Worm (Caenorhabditis elegans) whole organism, L1 larva: Measurements from ENCODE around the gene nhr-27.

Experiments used
- blmp-1 ChIP-seq: fragments of 150-350 bp; optimal IDR thresholded peaks from 2 replicates; lab custom pipeline; 2014; ENCODE audit warnings: missing biosample characterization, missing genetic modification characterization
- grh-1 ChIP-seq: fragments of 200-800 bp; sonication (Bioruptor generic); IDR thresholded peaks from 2 replicates; pipeline ENCODE4 v1.3.6; 2022; ENCODE audit warnings: missing genetic modification reagents, missing genetic modification characterization, missing compliant biosample characterization
- hlh-17 ChIP-seq: fragments of 200-800 bp; sonication (Bioruptor generic); optimal IDR thresholded peaks from 2 replicates; lab custom pipeline; 2018; ENCODE audit warnings: missing genetic modification characterization, mild to moderate bottlenecking, missing compliant biosample characterization, moderate library complexity, borderline replicate concordance
- lin-39 ChIP-seq: fragments of 150-350 bp; optimal IDR thresholded peaks from 2 replicates; lab custom pipeline; 2014; ENCODE audit warnings: missing biosample characterization, missing genetic modification reagents, missing genetic modification characterization
- mdl-1 ChIP-seq, 2 experiments: fragments of 150-350 bp; optimal IDR thresholded peaks; 2 replicates each; lab custom pipeline; 2014 to 2017; ENCODE audit warnings: missing biosample characterization in 2 of 2, missing genetic modification characterization in 2 of 2, inconsistent platforms in 1 of 2
- nhr-11 ChIP-seq: fragments of 150-350 bp; optimal IDR thresholded peaks from 2 replicates; lab custom pipeline; 2014; ENCODE audit warnings: missing biosample characterization, missing genetic modification characterization
- nhr-28 ChIP-seq: fragments of 150-350 bp; optimal IDR thresholded peaks from 2 replicates; lab custom pipeline; 2014; ENCODE audit warnings: missing biosample characterization, missing genetic modification characterization
- nhr-47 ChIP-seq: sonication (generic microtip); optimal IDR thresholded peaks from 2 replicates; lab custom pipeline; 2016; ENCODE audit warnings: mild to moderate bottlenecking, missing genetic modification characterization, moderate library complexity, missing compliant biosample characterization
- pag-3 ChIP-seq: sonication (generic microtip); optimal IDR thresholded peaks from 2 replicates; lab custom pipeline; 2017; ENCODE audit warnings: missing genetic modification characterization, mild to moderate bottlenecking, missing compliant biosample characterization, antibody characterized with exemption, borderline replicate concordance; ENCODE audit not compliant: insufficient read depth
- unc-130 ChIP-seq: fragments of 150-350 bp; optimal IDR thresholded peaks from 2 replicates; lab custom pipeline; 2017; ENCODE audit warnings: missing biosample characterization, missing genetic modification characterization, inconsistent platforms
- vab-15 ChIP-seq: sonication (generic microtip); optimal IDR thresholded peaks from 2 replicates; lab custom pipeline; 2017; ENCODE audit warnings: missing genotype, mild to moderate bottlenecking, missing genetic modification characterization, missing compliant biosample characterization
- zag-1 ChIP-seq: fragments of 150-350 bp; optimal IDR thresholded peaks from 2 replicates; lab custom pipeline; 2014; ENCODE audit warnings: missing biosample characterization, missing genetic modification characterization

DNA sequence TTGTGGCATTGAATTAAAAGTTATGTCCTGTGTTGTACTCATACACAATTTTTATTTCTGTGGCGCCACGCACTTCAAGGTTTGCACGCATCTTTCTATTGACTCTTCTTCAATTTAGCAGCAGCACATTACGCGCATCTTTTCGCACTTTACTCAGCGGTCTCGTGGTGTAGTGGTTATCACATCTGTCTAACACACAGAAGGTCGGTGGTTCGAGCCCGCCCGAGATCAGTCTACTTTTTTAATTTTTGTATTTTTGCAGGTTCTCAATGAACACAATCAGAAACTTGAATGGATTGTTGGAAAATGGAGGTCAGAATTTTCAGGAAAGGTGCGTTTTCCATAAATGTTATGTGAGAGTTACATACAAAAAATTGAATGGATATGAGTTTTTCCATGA lies 35.4 kb upstream of the nhr-27 start:
- peak; percentile 69 for TF ChIP-seq nhr-47 (tag; lab: Kevin White, UChicago)
- peak; percentile 63 for TF ChIP-seq unc-130 (tag; lab: Kevin White, UChicago)
- no peak for TF ChIP-seq hlh-17 (GFP tag; lab: Kevin White, UChicago)
- no peak for TF ChIP-seq pag-3 (tag; lab: Kevin White, UChicago)
- peak; percentile 37; the same call in 1 of the 2 replicates for TF ChIP-seq grh-1 (GFP tag; lab: Robert Waterston, UW)
- TF ChIP-seq nhr-28 (tag; lab: Kevin White, UChicago), result no peak
- TF ChIP-seq lin-39 (tag; lab: Kevin White, UChicago), result no peak
- TF ChIP-seq nhr-11, result no peak
- peak in 1 of 2 experiments; percentile 51 for TF ChIP-seq mdl-1 (tag; optimal IDR thresholded peaks at IDR 0.05; lab: Kevin White, UChicago)
- TF ChIP-seq blmp-1 (tag; lab: Kevin White, UChicago), result no peak
- TF ChIP-seq zag-1 (tag; lab: Kevin White, UChicago), result no peak
- TF ChIP-seq vab-15, result no peak
